Fruit fly (Drosophila melanogaster) whole organism, pupa: ENCODE measurements around the gene Rgl.

Experiments used
- CG10348 ChIP-seq: fragments of 200-800 bp; sonication (Bioruptor generic); IDR thresholded peaks from 2 replicates; pipeline ENCODE4 v1.3.6; 2022; ENCODE audit warnings: missing biosample characterization, missing genetic modification characterization
- CG13204 ChIP-seq: fragments of 200-800 bp; sonication (Bioruptor generic); optimal IDR thresholded peaks from 2 replicates; lab custom pipeline; 2018; ENCODE audit warnings: missing biosample characterization, mild to moderate bottlenecking, missing genetic modification characterization, moderate library complexity
- CG32121 ChIP-seq: fragments of 200-800 bp; sonication (Bioruptor generic); IDR thresholded peaks from 2 replicates; pipeline ENCODE4 v1.3.6; 2022; ENCODE audit warnings: missing biosample characterization, missing genetic modification characterization
- CG34367 ChIP-seq: fragments of 200-800 bp; sonication (Bioruptor generic); optimal IDR thresholded peaks from 2 replicates; lab custom pipeline; 2018; ENCODE audit warnings: missing biosample characterization, mild to moderate bottlenecking, missing genetic modification characterization
- CG4496 ChIP-seq: fragments of 200-800 bp; sonication (Bioruptor generic); IDR thresholded peaks from 3 replicates; pipeline ENCODE4 v1.3.6; 2022; ENCODE audit warnings: missing biosample characterization, missing genetic modification characterization
- CG8159 ChIP-seq: fragments of 200-800 bp; sonication (Bioruptor generic); optimal IDR thresholded peaks from 3 replicates; lab custom pipeline; 2018; ENCODE audit warnings: missing biosample characterization, mild to moderate bottlenecking, missing genetic modification characterization, moderate library complexity
- D1 ChIP-seq: fragments of 200-800 bp; sonication (Bioruptor generic); optimal IDR thresholded peaks from 2 replicates; lab custom pipeline; 2018; ENCODE audit warnings: missing biosample characterization, mild to moderate bottlenecking, missing genetic modification characterization, moderate library complexity
- EcR ChIP-seq: fragments of 200-800 bp; sonication (Bioruptor generic); optimal IDR thresholded peaks from 3 replicates; lab custom pipeline; 2019; ENCODE audit warnings: missing biosample characterization, missing genetic modification characterization, mild to moderate bottlenecking, moderate library complexity, missing genetic modification reagents
- Ets98B ChIP-seq: fragments of 200-800 bp; sonication (Bioruptor generic); IDR thresholded peaks from 2 replicates; pipeline ENCODE4 v1.3.6; 2022; ENCODE audit warnings: missing biosample characterization, missing genetic modification characterization
- Pif1A ChIP-seq: fragments of 200-800 bp; sonication (Bioruptor generic); optimal IDR thresholded peaks from 3 replicates; lab custom pipeline; 2016; ENCODE audit warnings: missing biosample characterization, missing genetic modification characterization
- Snoo ChIP-seq: fragments of 200-800 bp; sonication (Bioruptor generic); optimal IDR thresholded peaks from 3 replicates; lab custom pipeline; 2017; ENCODE audit warnings: missing biosample characterization, mild to moderate bottlenecking, missing genetic modification characterization, inconsistent platforms
- fd96Ca ChIP-seq: fragments of 200-800 bp; sonication (Bioruptor generic); IDR thresholded peaks from 3 replicates; pipeline ENCODE4 v1.3.6; 2022; ENCODE audit warnings: missing biosample characterization, missing genetic modification characterization
- rn ChIP-seq: fragments of 200-800 bp; sonication (Bioruptor generic); IDR thresholded peaks from 2 replicates; pipeline ENCODE4 v1.3.6; 2022; ENCODE audit warnings: missing biosample characterization, missing genetic modification characterization

DNA sequence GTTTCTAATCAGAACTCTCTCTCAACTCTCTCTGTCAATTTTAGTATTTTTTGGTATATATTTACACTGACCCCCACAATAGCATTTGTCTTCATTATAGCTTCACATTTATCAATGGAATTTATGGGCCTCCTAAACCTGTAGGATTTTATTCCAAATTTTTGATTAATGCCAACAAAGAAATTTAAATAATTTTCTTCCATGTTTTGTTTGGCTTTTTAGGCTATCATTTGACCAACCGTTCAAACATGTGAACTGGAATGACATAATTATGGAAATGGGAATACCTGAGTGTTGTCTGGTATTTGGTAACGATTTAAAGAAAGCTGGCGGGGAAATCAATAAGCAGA, 4.5 kb downstream of the Rgl start:
- TF ChIP-seq CG10348 (no peak), EcR (GFP tag; lab: Kevin White, UChicago) (no peak), CG34367 (no peak), Ets98B (no peak), D1 (tag; lab: Kevin White, UChicago) (no peak), CG13204 (GFP tag; lab: Kevin White, UChicago) (no peak), CG32121 (no peak), Pif1A (GFP tag; lab: Kevin White, UChicago) (no peak), CG8159 (tag; lab: Kevin White, UChicago) (no peak), Snoo (no peak), CG4496 (no peak), rn (GFP tag; lab: Robert Waterston, UW) (no peak), fd96Ca (no peak)
